Fruit fly (Drosophila melanogaster): ENCODE measurements around the gene Jasper.

Gene Jasper

DNA sequence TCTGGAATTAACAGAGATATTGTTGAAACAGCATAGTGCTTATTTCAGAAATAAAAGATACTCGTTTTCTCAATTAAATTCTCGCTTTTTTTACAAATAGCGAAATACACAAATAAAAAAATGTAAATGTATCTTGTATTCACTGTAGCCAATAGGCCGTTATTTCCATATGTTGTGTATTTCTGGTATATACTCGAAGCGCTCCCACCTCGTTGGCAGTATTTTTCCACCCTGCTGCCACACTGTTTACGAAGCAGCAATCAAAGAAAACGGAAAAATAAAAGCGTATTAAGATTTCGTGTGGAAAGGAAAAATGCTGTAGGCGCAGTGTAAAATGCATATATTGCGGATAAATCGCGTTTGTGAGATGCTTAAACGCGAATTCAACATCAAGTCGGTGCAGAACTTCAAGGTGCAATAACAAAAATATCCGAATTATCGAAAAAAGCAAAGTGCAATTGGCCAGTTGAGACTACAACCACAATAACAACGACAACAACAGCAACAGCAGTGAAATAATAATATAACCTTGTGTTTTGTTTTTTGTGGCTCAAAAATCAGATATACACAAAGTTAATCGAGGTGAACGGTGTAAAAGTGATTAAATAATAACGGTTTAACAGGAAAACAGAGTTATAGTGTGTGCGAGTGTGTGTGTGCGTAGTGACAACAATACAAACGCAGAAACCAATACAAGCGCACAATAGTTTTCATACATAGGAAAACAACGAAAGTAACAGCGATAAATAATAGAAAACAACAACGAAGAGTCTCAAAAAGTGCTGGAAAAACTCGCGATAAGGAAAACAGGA is 5.9 kb downstream of the Jasper start, which contains the start of gene sima (continued):
- TF ChIP-seq usp (GFP tag; optimal IDR thresholded peaks at IDR 0.05), result no peak
- TF ChIP-seq CG16863 (GFP tag; optimal IDR thresholded peaks at IDR 0.05), result peak; percentile 23
- TF ChIP-seq CG12219 (GFP tag; optimal IDR thresholded peaks at IDR 0.05), result no peak
- TF ChIP-seq chn (GFP tag; optimal IDR thresholded peaks at IDR 0.05), result peak; percentile 37
- no peak for TF ChIP-seq bigmax (GFP tag; optimal IDR thresholded peaks at IDR 0.05)
- TF ChIP-seq slp2 (GFP tag; optimal IDR thresholded peaks at IDR 0.05), result no peak
- no peak for TF ChIP-seq Mrtf (GFP tag; IDR thresholded peaks at IDR 0.05)
- TF ChIP-seq Stat92E (GFP tag; optimal IDR thresholded peaks at IDR 0.05), result peak in 1 of 3 experiments; percentile 22
- TF ChIP-seq Dref (GFP tag; IDR thresholded peaks at IDR 0.05), result no peak
- no peak for TF ChIP-seq CG2202 (tag; optimal IDR thresholded peaks at IDR 0.05)
- no peak for TF ChIP-seq bsh (GFP tag; optimal IDR thresholded peaks at IDR 0.05)
- TF ChIP-seq btn (GFP tag; optimal IDR thresholded peaks at IDR 0.05), result no peak
- no peak for TF ChIP-seq CG11696 (GFP tag; IDR thresholded peaks at IDR 0.05)
- no peak for TF ChIP-seq zfh2 (GFP tag; optimal IDR thresholded peaks at IDR 0.05)
- peak; percentile 51 for TF ChIP-seq nmo (GFP tag; optimal IDR thresholded peaks at IDR 0.05)
- TF ChIP-seq Oaz (GFP tag; IDR thresholded peaks at IDR 0.05), result no peak
- peak; percentile 37 for TF ChIP-seq phol (tag; optimal IDR thresholded peaks at IDR 0.05)
- TF ChIP-seq gt (GFP tag; IDR thresholded peaks at IDR 0.05), result no peak
- TF ChIP-seq crc (GFP tag; optimal IDR thresholded peaks at IDR 0.05), result no peak
- TF ChIP-seq trh (GFP tag; optimal IDR thresholded peaks at IDR 0.05), result no peak
- no peak for TF ChIP-seq HmgD (GFP tag; optimal IDR thresholded peaks at IDR 0.05)
- TF ChIP-seq CG34224 (GFP tag; IDR thresholded peaks at IDR 0.05; ENCODE audit: partially characterized antibody), result no peak
- peak; percentile 3 for TF ChIP-seq CG10267 (tag; optimal IDR thresholded peaks at IDR 0.05)
- peak; percentile 2 for TF ChIP-seq jumu (GFP tag; optimal IDR thresholded peaks at IDR 0.05)
- peak; percentile 21 for TF ChIP-seq Fer1 (GFP tag; optimal IDR thresholded peaks at IDR 0.05)
- TF ChIP-seq CG13775 (GFP tag; optimal IDR thresholded peaks at IDR 0.05), result no peak
- peak; percentile 62 for TF ChIP-seq CG33213 (GFP tag; optimal IDR thresholded peaks at IDR 0.05)
- TF ChIP-seq peb (GFP tag; IDR thresholded peaks at IDR 0.05), result no peak
- TF ChIP-seq sim (GFP tag; IDR thresholded peaks at IDR 0.05), result no peak
- no peak for TF ChIP-seq dati (GFP tag; IDR thresholded peaks at IDR 0.05)
- TF ChIP-seq CG2889 (GFP tag; IDR thresholded peaks at IDR 0.05), result no peak
- TF ChIP-seq CG32767 (GFP tag; IDR thresholded peaks at IDR 0.05), result no peak
- no peak for TF ChIP-seq CG10565 (GFP tag; optimal IDR thresholded peaks at IDR 0.05)
- TF ChIP-seq gce (GFP tag; IDR thresholded peaks at IDR 0.05), result no peak
- TF ChIP-seq HLH4C (GFP tag; IDR thresholded peaks at IDR 0.05; ENCODE audit: partially characterized antibody), result no peak
- TF ChIP-seq CG2875 (GFP tag; optimal IDR thresholded peaks at IDR 0.05), result no peak
- no peak for TF ChIP-seq CG11456 (GFP tag; IDR thresholded peaks at IDR 0.05)
- peak; percentile 1 for TF ChIP-seq CG12071 (GFP tag; optimal IDR thresholded peaks at IDR 0.05)
- no peak for TF ChIP-seq tna (GFP tag; IDR thresholded peaks at IDR 0.05; ENCODE audit: partially characterized antibody)
- peak; percentile 30 for TF ChIP-seq Deaf1 (tag; optimal IDR thresholded peaks at IDR 0.05)
- peak; percentile 48; the same call in 1 of the 2 replicates for TF ChIP-seq chm (GFP tag; IDR thresholded peaks at IDR 0.05)
- no peak for TF ChIP-seq dysf (GFP tag; IDR thresholded peaks at IDR 0.05)
- TF ChIP-seq Bdp1 (GFP tag; optimal IDR thresholded peaks at IDR 0.05), result no peak
- no peak for TF ChIP-seq Dbx (GFP tag; IDR thresholded peaks at IDR 0.05)
- TF ChIP-seq dm (GFP tag; optimal IDR thresholded peaks at IDR 0.05), result peak; percentile 32
- TF ChIP-seq CG7556 (GFP tag; optimal IDR thresholded peaks at IDR 0.05), result no peak
- TF ChIP-seq fu2 (GFP tag; optimal IDR thresholded peaks at IDR 0.05), result no peak
- no peak for TF ChIP-seq CG11085 (GFP tag; IDR thresholded peaks at IDR 0.05)
- no peak for TF ChIP-seq gro (GFP tag; optimal IDR thresholded peaks at IDR 0.05)
- TF ChIP-seq NC2β (GFP tag; optimal IDR thresholded peaks at IDR 0.05), result no peak
- no peak for TF ChIP-seq rib (GFP tag; IDR thresholded peaks at IDR 0.05)
